Worm (Caenorhabditis elegans) whole organism, L4/young adult: Measurements from ENCODE around the gene C01G12.9.

Experiments
- W03F9.2 ChIP-seq: fragments of 150-350 bp; optimal IDR thresholded peaks from 2 replicates; lab custom pipeline; 2014; ENCODE audit warnings: missing biosample characterization, missing genetic modification characterization
- him-1 ChIP-seq: sonication (generic microtip); optimal IDR thresholded peaks from 2 replicates; lab custom pipeline; 2016; ENCODE audit warnings: missing genotype, missing genetic modification reagents, missing genetic modification characterization, missing compliant biosample characterization

ce11 chrII:14597788-14598187 lies 19.0 kb downstream of the C01G12.9 start:
- TF ChIP-seq W03F9.2 (tag; lab: Kevin White, UChicago) = no peak
- no peak for TF ChIP-seq him-1 (tag; lab: Kevin White, UChicago)
